Fruit fly (Drosophila melanogaster) whole organism, embryonic: Measurements from ENCODE around the gene CG15046.

ENCODE experiments used
- Bgb ChIP-seq: fragments of 200-800 bp; sonication (Bioruptor generic); IDR thresholded peaks from 2 replicates; pipeline ENCODE4 v1.3.6; 2022; ENCODE audit warnings: missing biosample characterization, missing genetic modification characterization; ENCODE audit not compliant: partially characterized antibody
- CG10209 ChIP-seq: fragments of 200-800 bp; sonication (Bioruptor generic); optimal IDR thresholded peaks from 3 replicates; lab custom pipeline; 2017; ENCODE audit warnings: missing biosample characterization, mild to moderate bottlenecking, missing genetic modification characterization, missing genetic modification reagents
- CG10543 ChIP-seq: fragments of 200-800 bp; sonication (Bioruptor generic); optimal IDR thresholded peaks from 3 replicates; lab custom pipeline; 2017; ENCODE audit warnings: missing biosample characterization, mild to moderate bottlenecking, missing genetic modification characterization, moderate library complexity
- CG13424 ChIP-seq: fragments of 200-800 bp; sonication (Bioruptor generic); optimal IDR thresholded peaks from 2 replicates; lab custom pipeline; 2019; ENCODE audit warnings: missing biosample characterization, mild to moderate bottlenecking, missing genetic modification characterization, moderate library complexity
- CG14667 ChIP-seq: fragments of 200-800 bp; sonication (Bioruptor generic); IDR thresholded peaks from 2 replicates; pipeline ENCODE4 v1.3.6; 2022; ENCODE audit warnings: missing biosample characterization, missing genetic modification characterization
- CG1647 ChIP-seq: fragments of 200-800 bp; sonication (Bioruptor generic); optimal IDR thresholded peaks from 3 replicates; lab custom pipeline; 2016; ENCODE audit warnings: missing biosample characterization, missing genetic modification characterization
- CG1832 ChIP-seq: fragments of 200-800 bp; sonication (Bioruptor generic); optimal IDR thresholded peaks from 2 replicates; lab custom pipeline; 2017; ENCODE audit warnings: missing biosample characterization, mild to moderate bottlenecking, missing genetic modification characterization, inconsistent platforms
- CG18599 ChIP-seq: fragments of 200-800 bp; sonication (Bioruptor generic); optimal IDR thresholded peaks from 3 replicates; lab custom pipeline; 2017; ENCODE audit warnings: missing biosample characterization, missing genetic modification characterization, mild to moderate bottlenecking, moderate library complexity, missing genetic modification reagents
- CG18764 ChIP-seq: fragments of 200-800 bp; sonication (Bioruptor generic); optimal IDR thresholded peaks from 3 replicates; lab custom pipeline; 2016; ENCODE audit warnings: missing biosample characterization, missing genetic modification characterization
- CG2712 ChIP-seq: fragments of 200-800 bp; optimal IDR thresholded peaks from 3 replicates; lab custom pipeline; 2019; ENCODE audit warnings: missing biosample characterization, mild to moderate bottlenecking, missing genetic modification characterization, moderate library complexity
- CG30020 ChIP-seq: fragments of 200-800 bp; optimal IDR thresholded peaks from 2 replicates; lab custom pipeline; 2019; ENCODE audit warnings: missing biosample characterization, mild to moderate bottlenecking, missing genetic modification characterization, moderate library complexity
- CG30403 ChIP-seq: fragments of 200-800 bp; sonication (Bioruptor generic); optimal IDR thresholded peaks from 3 replicates; lab custom pipeline; 2016; ENCODE audit warnings: missing biosample characterization, missing genetic modification characterization
- CG3995 ChIP-seq: fragments of 200-800 bp; sonication (Bioruptor generic); optimal IDR thresholded peaks from 3 replicates; lab custom pipeline; 2016; ENCODE audit warnings: missing biosample characterization, missing genetic modification characterization
- CG4707 ChIP-seq: fragments of 200-800 bp; sonication (Bioruptor generic); optimal IDR thresholded peaks from 2 replicates; lab custom pipeline; 2018; ENCODE audit warnings: missing biosample characterization, mild to moderate bottlenecking, missing genetic modification characterization, moderate library complexity
- CG5180 ChIP-seq: fragments of 200-800 bp; sonication (Bioruptor generic); optimal IDR thresholded peaks from 3 replicates; lab custom pipeline; 2017; ENCODE audit warnings: missing biosample characterization, missing genetic modification characterization, mild to moderate bottlenecking, moderate library complexity, missing genetic modification reagents
- CG5953 ChIP-seq: fragments of 200-800 bp; sonication (Bioruptor generic); IDR thresholded peaks from 2 replicates; pipeline ENCODE4 v1.3.6; 2022; ENCODE audit warnings: missing biosample characterization, missing genetic modification characterization
- CG8765 ChIP-seq: fragments of 200-800 bp; sonication (Bioruptor generic); IDR thresholded peaks from 2 replicates; pipeline ENCODE4 v1.3.6; 2022; ENCODE audit warnings: missing biosample characterization, missing genetic modification characterization
- CG9727 ChIP-seq: fragments of 200-800 bp; sonication (Bioruptor generic); optimal IDR thresholded peaks from 3 replicates; lab custom pipeline; 2017; ENCODE audit warnings: missing biosample characterization, mild to moderate bottlenecking, missing genetic modification characterization
- CG9797 ChIP-seq: fragments of 200-800 bp; sonication (Bioruptor generic); optimal IDR thresholded peaks from 3 replicates; lab custom pipeline; 2018; ENCODE audit warnings: missing biosample characterization, mild to moderate bottlenecking, missing genetic modification characterization
- CoRest ChIP-seq: fragments of 200-800 bp; sonication (Bioruptor generic); optimal IDR thresholded peaks from 3 replicates; lab custom pipeline; 2018; ENCODE audit warnings: missing biosample characterization, mild to moderate bottlenecking, missing genetic modification characterization, moderate library complexity
- Dad ChIP-seq: fragments of 200-800 bp; sonication (Bioruptor generic); optimal IDR thresholded peaks from 3 replicates; lab custom pipeline; 2016; ENCODE audit warnings: missing biosample characterization, missing genetic modification characterization
- Ets65A ChIP-seq: fragments of 200-800 bp; sonication (Bioruptor generic); peaks from one replicate; lab custom pipeline; 2016; ENCODE audit warnings: missing biosample characterization, missing genetic modification characterization
- Fer1 ChIP-seq: fragments of 200-800 bp; sonication (Bioruptor generic); optimal IDR thresholded peaks from 2 replicates; lab custom pipeline; 2017; ENCODE audit warnings: missing biosample characterization, mild to moderate bottlenecking, missing genetic modification characterization
- HHEX ChIP-seq: fragments of 200-800 bp; sonication (Bioruptor generic); optimal IDR thresholded peaks from 3 replicates; lab custom pipeline; 2017; ENCODE audit warnings: missing biosample characterization, mild to moderate bottlenecking, missing genetic modification characterization, missing genetic modification reagents
- Myb ChIP-seq: fragments of 200-800 bp; sonication (Bioruptor generic); optimal IDR thresholded peaks from 2 replicates; lab custom pipeline; 2016; ENCODE audit warnings: missing biosample characterization, missing genetic modification characterization
- NFAT ChIP-seq: fragments of 200-800 bp; sonication (Bioruptor generic); IDR thresholded peaks from 2 replicates; pipeline ENCODE4 v1.3.6; 2022; ENCODE audit warnings: missing biosample characterization, missing genetic modification characterization
- az2 ChIP-seq: fragments of 200-800 bp; sonication (Bioruptor generic); optimal IDR thresholded peaks from 3 replicates; lab custom pipeline; 2016; ENCODE audit warnings: missing biosample characterization, missing genetic modification characterization
- bowl ChIP-seq: fragments of 200-800 bp; sonication (Bioruptor generic); IDR thresholded peaks from 2 replicates; pipeline ENCODE4 v1.3.6; 2022; ENCODE audit warnings: missing biosample characterization, missing genetic modification characterization
- bsh ChIP-seq, 2 experiments: fragments of 200-800 bp; sonication (Bioruptor generic); optimal IDR thresholded peaks; 2 replicates each; lab custom pipeline; 2017 to 2018; ENCODE audit warnings: mild to moderate bottlenecking in 2 of 2, missing biosample characterization in 2 of 2, missing genetic modification characterization in 2 of 2, moderate library complexity in 1 of 2
- btn ChIP-seq: fragments of 200-800 bp; sonication (Bioruptor generic); optimal IDR thresholded peaks from 2 replicates; lab custom pipeline; 2016; ENCODE audit warnings: missing biosample characterization, missing genetic modification characterization
- chinmo ChIP-seq: fragments of 200-800 bp; sonication (Bioruptor generic); IDR thresholded peaks from 4 replicates; pipeline ENCODE4 v1.3.6; 2022; ENCODE audit warnings: missing biosample characterization, missing genetic modification characterization; ENCODE audit not compliant: partially characterized antibody
- chm ChIP-seq: fragments of 200-800 bp; sonication (Bioruptor generic); IDR thresholded peaks from 2 replicates; pipeline ENCODE4 v1.3.6; 2022; ENCODE audit warnings: missing biosample characterization, missing genetic modification characterization
- dm ChIP-seq: fragments of 200-800 bp; sonication (Bioruptor generic); optimal IDR thresholded peaks from 3 replicates; lab custom pipeline; 2016; ENCODE audit warnings: missing biosample characterization, missing genetic modification characterization
- dmrt11E ChIP-seq: fragments of 200-800 bp; sonication (Bioruptor generic); optimal IDR thresholded peaks from 3 replicates; lab custom pipeline; 2018; ENCODE audit warnings: missing biosample characterization, mild to moderate bottlenecking, missing genetic modification characterization, moderate library complexity
- dpn ChIP-seq, 2 experiments: fragments of 200-800 bp; sonication (Bioruptor generic); optimal IDR thresholded peaks; 3 replicates each; lab custom pipeline; 2016; ENCODE audit warnings: missing biosample characterization in 2 of 2, missing genetic modification characterization in 2 of 2
- ems ChIP-seq: fragments of 200-800 bp; sonication (Bioruptor generic); optimal IDR thresholded peaks from 3 replicates; lab custom pipeline; 2016; ENCODE audit warnings: missing biosample characterization, missing genetic modification characterization
- esg ChIP-seq: fragments of 200-800 bp; sonication (Bioruptor generic); conservative IDR thresholded peaks from 2 replicates; pipeline ENCODE4 v1.3.6; 2022; ENCODE audit warnings: missing biosample characterization, missing genetic modification characterization
- exex ChIP-seq: fragments of 200-800 bp; sonication (Bioruptor generic); optimal IDR thresholded peaks from 4 replicates; lab custom pipeline; 2018; ENCODE audit warnings: missing biosample characterization, mild to moderate bottlenecking, missing genetic modification characterization, moderate library complexity
- fd96Cb ChIP-seq: fragments of 200-800 bp; sonication (Bioruptor generic); optimal IDR thresholded peaks from 2 replicates; lab custom pipeline; 2018; ENCODE audit warnings: missing biosample characterization, mild to moderate bottlenecking, missing genetic modification characterization, moderate library complexity
- fru ChIP-seq: fragments of >200 bp; optimal IDR thresholded peaks from 2 replicates; lab custom pipeline; 2017
- kah ChIP-seq: fragments of 200-800 bp; sonication (Bioruptor generic); optimal IDR thresholded peaks from 2 replicates; lab custom pipeline; 2018; ENCODE audit warnings: missing biosample characterization, mild to moderate bottlenecking, missing genetic modification characterization
- nmo ChIP-seq: fragments of 200-800 bp; sonication (Bioruptor generic); optimal IDR thresholded peaks from 2 replicates; lab custom pipeline; 2018; ENCODE audit warnings: missing biosample characterization, mild to moderate bottlenecking, missing genetic modification characterization, moderate library complexity
- org-1 ChIP-seq: fragments of 200-800 bp; sonication (Bioruptor generic); optimal IDR thresholded peaks from 2 replicates; lab custom pipeline; 2017; ENCODE audit warnings: missing biosample characterization, missing genetic modification characterization
- pum ChIP-seq: fragments of 200-800 bp; sonication (Bioruptor generic); optimal IDR thresholded peaks from 2 replicates; lab custom pipeline; 2016; ENCODE audit warnings: missing biosample characterization, missing genetic modification characterization
- ro ChIP-seq: fragments of 200-800 bp; sonication (Bioruptor generic); IDR thresholded peaks from 2 replicates; pipeline ENCODE4 v1.3.6; 2022; ENCODE audit warnings: missing biosample characterization, missing genetic modification characterization
- row ChIP-seq: fragments of 200-800 bp; sonication (Bioruptor generic); IDR thresholded peaks from 3 replicates; pipeline ENCODE4 v1.3.6; 2022; ENCODE audit warnings: missing biosample characterization, missing genetic modification characterization
- slp2 ChIP-seq: fragments of 200-800 bp; sonication (Bioruptor generic); optimal IDR thresholded peaks from 2 replicates; lab custom pipeline; 2016; ENCODE audit warnings: missing biosample characterization, missing genetic modification characterization
- twi ChIP-seq: fragments of 200-800 bp; optimal IDR thresholded peaks from 2 replicates; lab custom pipeline; 2019; ENCODE audit warnings: missing biosample characterization, mild to moderate bottlenecking, missing genetic modification characterization, moderate library complexity

CG15046 gene

dm6 chrX:18515988-18516541 is 26.6 kb upstream of the CG15046 start (continued):
- TF ChIP-seq fd96Cb (tag; lab: Kevin White, UChicago) (no peak), CoRest (tag; lab: Kevin White, UChicago) (peak; percentile 43), dpn (GFP tag; optimal IDR thresholded peaks at IDR 0.05; lab: Kevin White, UChicago) (peak in 1 of 2 experiments; percentile 25), CG1832 (GFP tag; lab: Kevin White, UChicago) (peak; percentile 39), CG13424 (peak; percentile 16), CG10543 (GFP tag; lab: Kevin White, UChicago) (peak; percentile 17), CG1647 (GFP tag; lab: Kevin White, UChicago) (no peak), CG30403 (GFP tag; lab: Kevin White, UChicago) (peak; percentile 37), slp2 (GFP tag; lab: Kevin White, UChicago) (no peak), CG9797 (GFP tag; lab: Kevin White, UChicago) (no peak), nmo (peak; percentile 6), CG3995 (peak; percentile 74), bsh (GFP tag; optimal IDR thresholded peaks at IDR 0.05; lab: Kevin White, UChicago) (no peak), org-1 (no peak), Ets65A (peak; percentile 58), az2 (GFP tag; lab: Kevin White, UChicago) (no peak), chm (GFP tag; lab: Robert Waterston, UW) (no peak), CG8765 (GFP tag; lab: Robert Waterston, UW) (no peak), Dad (GFP tag; lab: Kevin White, UChicago) (no peak), CG30020 (tag; lab: Kevin White, UChicago) (no peak), CG4707 (GFP tag; lab: Kevin White, UChicago) (no peak), pum (GFP tag; lab: Kevin White, UChicago) (no peak), bowl (no peak), chinmo (GFP tag; lab: Robert Waterston, UW) (peak; percentile 63; the same call in 2 of the 4 replicates), CG2712 (peak; percentile 31), HHEX (GFP tag; lab: Kevin White, UChicago) (no peak), kah (GFP tag; lab: Kevin White, UChicago) (no peak), fru (lab: Kevin White, UChicago) (no peak), CG18599 (GFP tag; lab: Kevin White, UChicago) (no peak), row (peak; percentile 89), ems (no peak), CG18764 (GFP tag; lab: Kevin White, UChicago) (no peak), esg (GFP tag; lab: Robert Waterston, UW) (0 out of 2 replicates have a peak, but pooled peaks have one; percentile 7), CG14667 (GFP tag; lab: Robert Waterston, UW) (no peak), CG10209 (GFP tag; lab: Kevin White, UChicago) (peak; percentile 9), NFAT (GFP tag; lab: Robert Waterston, UW) (no peak), CG9727 (GFP tag; lab: Kevin White, UChicago) (no peak), Fer1 (GFP tag; lab: Kevin White, UChicago) (no peak), Bgb (GFP tag; lab: Robert Waterston, UW) (no peak), dmrt11E (no peak), ro (no peak), CG5180 (GFP tag; lab: Kevin White, UChicago) (no peak), twi (tag; lab: Kevin White, UChicago) (no peak), dm (GFP tag; lab: Kevin White, UChicago) (no peak), CG5953 (GFP tag; lab: Robert Waterston, UW) (no peak), Myb (GFP tag; lab: Kevin White, UChicago) (no peak), exex (tag; lab: Kevin White, UChicago) (no peak), btn (GFP tag; lab: Kevin White, UChicago) (no peak)
